Fruit fly (Drosophila melanogaster): ENCODE data around the gene Fad2.

Gene Fad2

dm6 chr3L:11047877-11048276 lies 24.5 kb downstream of the Fad2 start (continued):
- TF ChIP-seq HLH4C (GFP tag; IDR thresholded peaks at IDR 0.05; ENCODE audit: partially characterized antibody) (no peak), H2.0 (GFP tag; IDR thresholded peaks at IDR 0.05) (peak; percentile 67), CG4424 (GFP tag; optimal IDR thresholded peaks at IDR 0.05) (peak; percentile 74), CG9609 (GFP tag; optimal IDR thresholded peaks at IDR 0.05) (peak; percentile 76), ftz-f1 (GFP tag; optimal IDR thresholded peaks at IDR 0.05) (peak; percentile 41), CG33557 (GFP tag; optimal IDR thresholded peaks at IDR 0.05) (peak; percentile 53), CG4854 (GFP tag; optimal IDR thresholded peaks at IDR 0.05) (peak; percentile 64), CG14014 (GFP tag; IDR thresholded peaks at IDR 0.05) (peak; percentile 66; the same call in 1 of the 2 replicates), Atf-2 (GFP tag; optimal IDR thresholded peaks at IDR 0.05) (peak; percentile 79), Fer3 (tag; optimal IDR thresholded peaks at IDR 0.05) (peak; percentile 64), ara (GFP tag; IDR thresholded peaks at IDR 0.05) (peak; percentile 55; the same call in 1 of the 2 replicates), az2 (GFP tag; optimal IDR thresholded peaks at IDR 0.05) (peak; percentile 79), usp (GFP tag; optimal IDR thresholded peaks at IDR 0.05) (no peak), CG17802 (tag; optimal IDR thresholded peaks at IDR 0.05) (peak; percentile 42), Dbx (GFP tag; IDR thresholded peaks at IDR 0.05) (peak; percentile 81), cg (GFP tag; optimal IDR thresholded peaks at IDR 0.05) (no peak), toy (GFP tag; IDR thresholded peaks at IDR 0.05) (no peak), ap (GFP tag; IDR thresholded peaks at IDR 0.05) (peak; percentile 45; the same call in 1 of the 2 replicates), org-1 (GFP tag; optimal IDR thresholded peaks at IDR 0.05) (peak; percentile 15), scrt (GFP tag; optimal IDR thresholded peaks at IDR 0.05) (peak; percentile 4), HHEX (GFP tag; optimal IDR thresholded peaks at IDR 0.05) (peak; percentile 62), CG8765 (GFP tag; IDR thresholded peaks at IDR 0.05) (peak; percentile 60; the same call in 1 of the 2 replicates), ewg (GFP tag; optimal IDR thresholded peaks at IDR 0.05) (peak; percentile 72), zen (tag; optimal IDR thresholded peaks at IDR 0.05) (peak; percentile 72), lbe (GFP tag; optimal IDR thresholded peaks at IDR 0.05) (no peak), bab2 (GFP tag; optimal IDR thresholded peaks at IDR 0.05) (peak; percentile 78), gcm2 (GFP tag; optimal IDR thresholded peaks at IDR 0.05) (no peak), CG6689 (GFP tag; IDR thresholded peaks at IDR 0.05) (0 out of 2 replicates have a peak, but pooled peaks have one; percentile 19), corto (GFP tag; optimal IDR thresholded peaks at IDR 0.05) (no peak), CG4328 (GFP tag; optimal IDR thresholded peaks at IDR 0.05) (peak; percentile 66), CG15514 (GFP tag; optimal IDR thresholded peaks at IDR 0.05) (peak; percentile 48), CG16813 (GFP tag; IDR thresholded peaks at IDR 0.05; ENCODE audit: partially characterized antibody) (no peak), CG42726 (GFP tag; IDR thresholded peaks at IDR 0.05; ENCODE audit: partially characterized antibody) (no peak; the same call in 1 of the 2 replicates), CG7928 (GFP tag; optimal IDR thresholded peaks at IDR 0.05) (no peak), eyg (GFP tag; optimal IDR thresholded peaks at IDR 0.05) (peak; percentile 37), CG1602 (GFP tag; optimal IDR thresholded peaks at IDR 0.05) (peak; percentile 62), wdn (GFP tag; IDR thresholded peaks at IDR 0.05) (no peak), tll (GFP tag; optimal IDR thresholded peaks at IDR 0.05) (no peak), sens (GFP tag) (peak; percentile 94), CG14965 (GFP tag; optimal IDR thresholded peaks at IDR 0.05; ENCODE audit: borderline replicate concordance) (peak; percentile 90), CG13287 (GFP tag; IDR thresholded peaks at IDR 0.05; ENCODE audit: partially characterized antibody) (peak; percentile 55; the same call in 1 of the 2 replicates), CG2202 (tag; optimal IDR thresholded peaks at IDR 0.05) (peak; percentile 55), CG7786 (GFP tag; optimal IDR thresholded peaks at IDR 0.05) (peak; percentile 65), PHDP (tag; optimal IDR thresholded peaks at IDR 0.05) (peak; percentile 62), gro (GFP tag; optimal IDR thresholded peaks at IDR 0.05) (no peak), CG2129 (GFP tag; IDR thresholded peaks at IDR 0.05; ENCODE audit: partially characterized antibody) (no peak), esg (GFP tag; conservative IDR thresholded peaks at IDR 0.05) (no peak), sd (tag; optimal IDR thresholded peaks at IDR 0.05) (no peak), cad (GFP tag; optimal IDR thresholded peaks at IDR 0.05) (no peak), CG31365 (tag; optimal IDR thresholded peaks at IDR 0.05) (peak; percentile 59)
